Fruit fly (Drosophila melanogaster) whole organism, wandering third instar larva: Measurements from ENCODE around the gene Cyp318a1.

ENCODE experiments used
- CG9705 ChIP-seq: fragments of 200-800 bp; sonication (Bioruptor generic); optimal IDR thresholded peaks from 2 replicates; lab custom pipeline; 2018; ENCODE audit warnings: missing biosample characterization, mild to moderate bottlenecking, missing genetic modification characterization
- HLH106 ChIP-seq: fragments of 200-800 bp; optimal IDR thresholded peaks from 3 replicates; lab custom pipeline; 2019; ENCODE audit warnings: missing biosample characterization, mild to moderate bottlenecking, missing genetic modification characterization, moderate library complexity
- Hnf4 ChIP-seq: fragments of 200-800 bp; sonication (Bioruptor generic); optimal IDR thresholded peaks from 2 replicates; lab custom pipeline; 2016; ENCODE audit warnings: missing biosample characterization, mild to moderate bottlenecking, missing genetic modification characterization
- Hr78 ChIP-seq: fragments of >200 bp; optimal IDR thresholded peaks from 2 replicates; lab custom pipeline; 2017; ENCODE audit warnings: missing biosample characterization, missing genetic modification characterization
- dmrt93B ChIP-seq: fragments of 200-800 bp; sonication (Bioruptor generic); optimal IDR thresholded peaks from 2 replicates; lab custom pipeline; 2018; ENCODE audit warnings: missing biosample characterization, mild to moderate bottlenecking, missing genetic modification characterization
- foxo ChIP-seq, 2 experiments: fragments of 200-800 bp; sonication (Bioruptor generic); optimal IDR thresholded peaks; 2 replicates in 1 of 2; 3 replicates in 1 of 2; lab custom pipeline; 2016 to 2017; ENCODE audit warnings: missing biosample characterization in 2 of 2, missing genetic modification characterization in 2 of 2
- h ChIP-seq: fragments of 200-800 bp; sonication (Bioruptor generic); optimal IDR thresholded peaks from 3 replicates; lab custom pipeline; 2016; ENCODE audit warnings: missing biosample characterization, mild to moderate bottlenecking, missing genetic modification characterization
- lola ChIP-seq: fragments of >200 bp; optimal IDR thresholded peaks from 2 replicates; lab custom pipeline; 2017; ENCODE audit warnings: missing biosample characterization, missing genetic modification characterization
- pan ChIP-seq: fragments of >200 bp; optimal IDR thresholded peaks from 2 replicates; lab custom pipeline; 2017
- psq ChIP-seq: fragments of 200-800 bp; sonication (Bioruptor generic); optimal IDR thresholded peaks from 3 replicates; lab custom pipeline; 2017; ENCODE audit warnings: missing biosample characterization, mild to moderate bottlenecking, missing genetic modification characterization, moderate library complexity
- sv ChIP-seq: fragments of 200-800 bp; sonication (Bioruptor generic); optimal IDR thresholded peaks from 3 replicates; lab custom pipeline; 2016; ENCODE audit warnings: missing biosample characterization, missing genetic modification characterization
- usp ChIP-seq: fragments of >200 bp; optimal IDR thresholded peaks from 2 replicates; lab custom pipeline; 2017; ENCODE audit warnings: missing biosample characterization, missing genetic modification characterization

DNA sequence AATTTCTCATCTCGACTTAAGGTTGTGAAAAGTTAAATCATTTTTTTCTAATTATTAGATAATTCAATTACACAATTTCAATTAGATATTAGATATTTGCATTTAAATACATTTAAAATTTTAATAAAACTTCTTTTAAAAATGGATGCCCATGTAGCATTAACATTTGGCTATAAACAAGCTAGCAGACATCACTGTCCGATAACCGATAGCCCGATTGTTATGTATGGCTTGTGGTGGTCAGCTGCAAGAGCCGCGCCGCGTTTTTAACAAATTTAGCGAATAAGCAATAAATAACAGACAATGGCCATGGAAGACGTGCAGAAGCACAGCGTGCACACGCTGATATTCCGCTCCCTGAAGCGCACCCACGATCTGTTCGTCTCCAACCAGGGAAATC, 11.6 kb upstream of the Cyp318a1 start, which contains the start of gene Tango4:
- TF ChIP-seq pan (lab: Kevin White, UChicago) (no peak), Hr78 (GFP tag; lab: Kevin White, UChicago) (no peak), HLH106 (tag; lab: Kevin White, UChicago) (no peak), lola (GFP tag; lab: Kevin White, UChicago) (no peak), foxo (GFP tag; optimal IDR thresholded peaks at IDR 0.05; lab: Kevin White, UChicago) (no peak), dmrt93B (no peak), psq (GFP tag; lab: Kevin White, UChicago) (no peak), Hnf4 (GFP tag; lab: Kevin White, UChicago) (no peak), h (GFP tag; lab: Kevin White, UChicago) (no peak), usp (no peak), CG9705 (GFP tag; lab: Kevin White, UChicago) (no peak), sv (GFP tag; lab: Kevin White, UChicago) (no peak)
